Fruit fly (Drosophila melanogaster): ENCODE measurements around the gene CG14339.

dm6 chr2L:1126527-1126926 lies 18.2 kb downstream of the CG14339 start:
- TF ChIP-seq kay (GFP tag; ENCODE audit: borderline replicate concordance) (peak; percentile 91), CG5204 (GFP tag; optimal IDR thresholded peaks at IDR 0.05) (no peak), Mnt (GFP tag; optimal IDR thresholded peaks at IDR 0.05) (peak; percentile 9), CG14711 (tag; optimal IDR thresholded peaks at IDR 0.05) (no peak), cnc (optimal IDR thresholded peaks at IDR 0.05) (no peak), CG1620 (GFP tag; optimal IDR thresholded peaks at IDR 0.05) (no peak), CG11617 (GFP tag; optimal IDR thresholded peaks at IDR 0.05) (no peak), pad (GFP tag; optimal IDR thresholded peaks at IDR 0.05) (no peak), CG7101 (tag; optimal IDR thresholded peaks at IDR 0.05) (no peak)

Data from whole organism, adult.